Fruit fly (Drosophila melanogaster) whole organism, wandering third instar larva: Measurements from ENCODE around the gene CG42526.

Source experiments
- CG32264 ChIP-seq: fragments of 200-800 bp; sonication (Bioruptor generic); optimal IDR thresholded peaks from 2 replicates; lab custom pipeline; 2016; ENCODE audit warnings: missing biosample characterization, missing genetic modification characterization
- HLH106 ChIP-seq: fragments of 200-800 bp; optimal IDR thresholded peaks from 3 replicates; lab custom pipeline; 2019; ENCODE audit warnings: missing biosample characterization, mild to moderate bottlenecking, missing genetic modification characterization, moderate library complexity
- N ChIP-seq: fragments of >200 bp; optimal IDR thresholded peaks from 2 replicates; lab custom pipeline; 2018; ENCODE audit warnings: missing biosample characterization, missing external identifiers, missing genetic modification characterization
- OdsH ChIP-seq: fragments of 200-800 bp; sonication (Bioruptor generic); optimal IDR thresholded peaks from 2 replicates; lab custom pipeline; 2016; ENCODE audit warnings: missing biosample characterization, mild to moderate bottlenecking, missing genetic modification characterization
- dl ChIP-seq, 2 experiments: fragments of 175-275, 200-275 bp in 1 of 2; fragments of 200-275 bp in 1 of 2; sonication (Bioruptor generic); optimal IDR thresholded peaks; lab custom pipeline; 2018; ENCODE audit warnings: mild to moderate bottlenecking in 2 of 2, missing biosample characterization in 2 of 2, missing genetic modification characterization in 2 of 2, moderate library complexity in 2 of 2; ENCODE audit not compliant: partially characterized antibody in 2 of 2, insufficient read depth in 1 of 2
- h ChIP-seq: fragments of 200-800 bp; sonication (Bioruptor generic); optimal IDR thresholded peaks from 3 replicates; lab custom pipeline; 2016; ENCODE audit warnings: missing biosample characterization, mild to moderate bottlenecking, missing genetic modification characterization
- usp ChIP-seq: fragments of >200 bp; optimal IDR thresholded peaks from 2 replicates; lab custom pipeline; 2017; ENCODE audit warnings: missing biosample characterization, missing genetic modification characterization

DNA sequence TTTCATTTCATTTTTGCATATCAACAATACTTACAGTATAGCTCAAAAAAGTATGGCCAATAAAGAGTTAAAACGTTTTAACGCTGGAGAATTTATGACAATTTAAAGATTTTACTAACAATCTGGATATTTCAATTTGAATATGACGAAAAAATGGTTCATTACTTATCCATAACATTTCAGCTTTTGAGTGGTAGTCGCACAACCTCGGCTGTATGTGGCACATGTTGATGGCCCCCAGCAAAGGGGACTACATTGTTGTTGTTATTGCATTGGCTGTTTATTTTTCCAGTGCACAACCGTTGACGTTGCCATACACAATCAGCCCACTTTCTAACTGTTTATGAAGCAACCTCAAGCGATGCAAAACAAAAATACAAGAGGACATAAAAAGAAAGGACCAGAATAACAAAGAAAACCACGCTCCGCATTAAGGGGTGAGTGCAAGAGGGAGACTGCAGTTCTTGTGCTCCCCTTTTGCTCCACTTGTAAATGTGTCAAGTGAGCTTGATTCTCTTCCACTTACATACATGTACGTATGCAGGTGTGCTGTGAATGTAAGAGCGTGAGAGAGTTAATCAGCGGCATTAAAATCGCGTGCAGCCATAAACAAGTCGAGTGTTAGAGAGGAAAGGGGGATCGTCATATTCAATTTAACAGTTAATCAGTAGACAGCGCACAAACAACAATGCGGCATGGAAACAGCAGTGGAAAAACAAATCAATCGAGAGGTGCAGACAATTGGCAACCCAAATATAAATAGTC is 15.0 kb downstream of the CG42526 start:
- TF ChIP-seq OdsH (GFP tag; lab: Kevin White, UChicago) (peak; percentile 90), HLH106 (tag; lab: Kevin White, UChicago) (peak; percentile 91), h (GFP tag; lab: Kevin White, UChicago) (peak; percentile 90), usp (GFP tag; lab: Kevin White, UChicago) (no peak), N (GFP tag; lab: Kevin White, UChicago) (no peak), CG32264 (GFP tag; lab: Kevin White, UChicago) (peak; percentile 86), dl (GFP tag; optimal IDR thresholded peaks at IDR 0.05; lab: Kevin White, UChicago; ENCODE audit: insufficient read depth in 1 of 2, partially characterized antibody in 2 of 2) (no peak)
